Fruit fly (Drosophila melanogaster): ENCODE data around the gene CG10011.

DNA sequence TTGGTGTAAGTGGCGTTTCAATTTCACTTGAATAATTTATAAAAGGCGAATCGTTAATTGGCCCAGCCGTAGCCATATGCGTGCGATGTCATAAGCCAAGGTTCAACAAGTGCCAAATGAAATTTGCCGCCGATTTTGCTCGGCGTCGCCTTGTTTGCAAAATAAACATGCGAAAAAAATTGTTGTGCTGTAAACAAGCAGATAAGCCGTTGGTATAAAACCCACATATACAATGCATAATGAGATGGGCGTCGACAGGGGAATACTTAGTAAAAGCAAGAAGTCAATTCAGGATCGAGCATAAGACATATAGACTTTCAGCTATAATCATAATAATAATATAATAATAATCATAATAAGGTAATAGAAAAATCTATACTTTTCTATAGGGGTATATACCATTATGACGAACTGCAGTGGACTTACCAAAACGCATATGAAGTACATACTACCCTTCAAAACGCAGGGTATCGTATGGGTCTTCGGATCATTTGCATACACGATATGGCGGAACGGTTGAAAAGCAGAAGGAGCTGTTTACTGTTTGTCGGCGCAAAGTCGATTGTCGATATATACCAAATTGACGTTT lies 21.3 kb upstream of the CG10011 start:
- TF ChIP-seq cnc (optimal IDR thresholded peaks at IDR 0.05) (no peak), ovo (GFP tag; optimal IDR thresholded peaks at IDR 0.05) (no peak), Crg-1 (GFP tag; optimal IDR thresholded peaks at IDR 0.05) (no peak), cic (GFP tag; optimal IDR thresholded peaks at IDR 0.05) (no peak), CG1620 (GFP tag; optimal IDR thresholded peaks at IDR 0.05) (no peak), CG5204 (GFP tag; optimal IDR thresholded peaks at IDR 0.05) (no peak), CG33017 (tag; optimal IDR thresholded peaks at IDR 0.05) (no peak)

Measured in whole organism, adult.